Worm (Caenorhabditis elegans): ENCODE results near the gene W03C9.1.

ce11 chrII:11971009-11971636, 9.2 kb upstream of the W03C9.1 start:
- TF ChIP-seq tbx-2 (tag; optimal IDR thresholded peaks at IDR 0.05) (no peak), ahr-1 (tag; optimal IDR thresholded peaks at IDR 0.05) (no peak), ztf-16 (tag; optimal IDR thresholded peaks at IDR 0.05) (no peak), hlh-6 (tag; optimal IDR thresholded peaks at IDR 0.05) (no peak), elt-4 (tag; optimal IDR thresholded peaks at IDR 0.05) (no peak), madf-2 (tag; optimal IDR thresholded peaks at IDR 0.05) (no peak), C08G9.2 (tag; optimal IDR thresholded peaks at IDR 0.05) (no peak), ama-1 (optimal IDR thresholded peaks at IDR 0.05) (no peak), ceh-34 (tag; optimal IDR thresholded peaks at IDR 0.05) (no peak), ceh-19 (GFP tag; optimal IDR thresholded peaks at IDR 0.05) (no peak), lin-11 (tag; optimal IDR thresholded peaks at IDR 0.05) (no peak), gmeb-2 (tag; optimal IDR thresholded peaks at IDR 0.05) (no peak), hlh-15 (tag; optimal IDR thresholded peaks at IDR 0.05) (no peak)

All from whole organism, late embryonic.